Worm (Caenorhabditis elegans) whole organism, L1 larva: ENCODE data around the gene npr-39.
A peak's percentile ranks its signal among the peaks of the same experiment; 100 is the strongest.

Experiments used
- C34B4.2 ChIP-seq: sonication (generic microtip); optimal IDR thresholded peaks from 2 replicates; lab custom pipeline; 2017; ENCODE audit warnings: mild to moderate bottlenecking, missing genetic modification characterization, missing compliant biosample characterization
- F16B12.6 ChIP-seq: fragments of 150-350 bp; optimal IDR thresholded peaks from 2 replicates; lab custom pipeline; 2014; ENCODE audit warnings: missing biosample characterization, missing genetic modification characterization
- aly-2 ChIP-seq: fragments of 150-350 bp; optimal IDR thresholded peaks from 2 replicates; lab custom pipeline; 2014; ENCODE audit warnings: missing biosample characterization, missing genetic modification characterization
- blmp-1 ChIP-seq: fragments of 150-350 bp; optimal IDR thresholded peaks from 2 replicates; lab custom pipeline; 2014; ENCODE audit warnings: missing biosample characterization, missing genetic modification characterization
- ceh-8 ChIP-seq: fragments of 200-800 bp; sonication (Bioruptor generic); optimal IDR thresholded peaks from 2 replicates; lab custom pipeline; 2018; ENCODE audit warnings: mild to moderate bottlenecking, missing genetic modification characterization, moderate library complexity, missing compliant biosample characterization
- ceh-82 ChIP-seq, 3 experiments: fragments of 150-350 bp in 1 of 3; sonication (generic microtip) in 2 of 3; optimal IDR thresholded peaks; 2 replicates each; lab custom pipeline; 2014 to 2017; ENCODE audit warnings: missing biosample characterization in 3 of 3, missing genetic modification characterization in 3 of 3
- ceh-88 ChIP-seq: fragments of 200-800 bp; sonication (Bioruptor generic); IDR thresholded peaks from 2 replicates; pipeline ENCODE4 v1.3.6; 2022; ENCODE audit warnings: missing genetic modification characterization, missing compliant biosample characterization
- ces-1 ChIP-seq: fragments of 150-350 bp; optimal IDR thresholded peaks from 2 replicates; lab custom pipeline; 2014; ENCODE audit warnings: missing biosample characterization, missing genetic modification reagents, missing genetic modification characterization
- efl-1 ChIP-seq, 4 experiments: fragments of 150-350 bp; optimal IDR thresholded peaks in 3 of 4; peaks in 1 of 4; 1 replicate in 1 of 4; 2 replicates in 3 of 4; lab custom pipeline; 2014; ENCODE audit warnings: missing biosample characterization in 2 of 4, missing genetic modification characterization in 2 of 4, missing genetic modification reagents in 2 of 4
- efl-3 ChIP-seq: fragments of 200-800 bp; sonication (Bioruptor generic); optimal IDR thresholded peaks from 2 replicates; lab custom pipeline; 2018; ENCODE audit warnings: mild to moderate bottlenecking, missing genetic modification characterization, missing compliant biosample characterization
- egl-13 ChIP-seq: sonication (generic microtip); optimal IDR thresholded peaks from 2 replicates; lab custom pipeline; 2016; ENCODE audit warnings: missing genotype, missing genetic modification reagents, missing genetic modification characterization, missing compliant biosample characterization
- egl-27 ChIP-seq, 2 experiments: fragments of 150-350 bp in 1 of 2; sonication (generic microtip); optimal IDR thresholded peaks; 3 replicates each; lab custom pipeline; 2017 to 2018; ENCODE audit warnings: missing biosample characterization in 2 of 2, missing genetic modification characterization in 2 of 2, missing genetic modification reagents in 2 of 2
- elt-2 ChIP-seq: sonication (generic microtip); optimal IDR thresholded peaks from 2 replicates; lab custom pipeline; 2016; ENCODE audit warnings: missing genetic modification characterization, mild to moderate bottlenecking, inconsistent platforms, missing compliant biosample characterization, missing genetic modification reagents
- elt-3 ChIP-seq, 6 experiments: fragments of 150-350 bp in 1 of 6; sonication (generic microtip); optimal IDR thresholded peaks; 2 replicates each; lab custom pipeline; 2017 to 2018; ENCODE audit warnings: missing biosample characterization in 6 of 6, missing genetic modification characterization in 6 of 6, inconsistent platforms in 1 of 6
- fkh-4 ChIP-seq: sonication (generic microtip); optimal IDR thresholded peaks from 2 replicates; lab custom pipeline; 2016; ENCODE audit warnings: missing compliant biosample characterization, missing genetic modification characterization, borderline replicate concordance
- fos-1 ChIP-seq: fragments of 150-350 bp; optimal IDR thresholded peaks from 2 replicates; lab custom pipeline; 2014; ENCODE audit warnings: missing biosample characterization, missing genetic modification characterization
- grh-1 ChIP-seq: fragments of 200-800 bp; sonication (Bioruptor generic); IDR thresholded peaks from 2 replicates; pipeline ENCODE4 v1.3.6; 2022; ENCODE audit warnings: missing genetic modification reagents, missing genetic modification characterization, missing compliant biosample characterization
- hlh-17 ChIP-seq: fragments of 200-800 bp; sonication (Bioruptor generic); optimal IDR thresholded peaks from 2 replicates; lab custom pipeline; 2018; ENCODE audit warnings: missing genetic modification characterization, mild to moderate bottlenecking, missing compliant biosample characterization, moderate library complexity, borderline replicate concordance
- irx-1 ChIP-seq: sonication (generic microtip); optimal IDR thresholded peaks from 2 replicates; lab custom pipeline; 2016; ENCODE audit warnings: missing genetic modification characterization, missing compliant biosample characterization
- isw-1 ChIP-seq: fragments of 200-800 bp; sonication (Bioruptor generic); IDR thresholded peaks from 2 replicates; pipeline ENCODE4 v1.3.6; 2022; ENCODE audit warnings: missing genetic modification characterization, missing compliant biosample characterization
- lin-13 ChIP-seq: fragments of 150-350 bp; optimal IDR thresholded peaks from 2 replicates; lab custom pipeline; 2014; ENCODE audit warnings: missing biosample characterization, missing genetic modification reagents, missing genetic modification characterization
- lin-14 ChIP-seq: fragments of 200-800 bp; sonication (Bioruptor generic); optimal IDR thresholded peaks from 2 replicates; lab custom pipeline; 2018; ENCODE audit warnings: mild to moderate bottlenecking, missing genetic modification characterization, moderate library complexity, missing compliant biosample characterization
- lin-35 ChIP-seq, 2 experiments: fragments of 150-350 bp; optimal IDR thresholded peaks; 2 replicates each; lab custom pipeline; 2014; ENCODE audit warnings: missing biosample characterization in 2 of 2, missing genetic modification characterization in 2 of 2, missing genetic modification reagents in 2 of 2
- lir-3 ChIP-seq: sonication (generic microtip); optimal IDR thresholded peaks from 2 replicates; lab custom pipeline; 2016; ENCODE audit warnings: mild to moderate bottlenecking, missing genetic modification characterization, moderate library complexity, missing compliant biosample characterization; ENCODE audit not compliant: poor library complexity
- lsy-2 ChIP-seq, 2 experiments: fragments of 150-350 bp; optimal IDR thresholded peaks; 2 replicates each; lab custom pipeline; 2014; ENCODE audit warnings: missing biosample characterization in 2 of 2, missing genetic modification characterization in 2 of 2
- mep-1 ChIP-seq: fragments of 150-350 bp; optimal IDR thresholded peaks from 2 replicates; lab custom pipeline; 2014; ENCODE audit warnings: missing biosample characterization, missing genetic modification characterization
- nhr-12 ChIP-seq: sonication (generic microtip); optimal IDR thresholded peaks from 2 replicates; lab custom pipeline; 2017; ENCODE audit warnings: missing biosample characterization, missing genetic modification characterization
- nhr-19 ChIP-seq: fragments of 200-800 bp; sonication (Bioruptor generic); conservative IDR thresholded peaks from 2 replicates; pipeline ENCODE4 v1.3.6; 2022; ENCODE audit warnings: missing genetic modification characterization, missing compliant biosample characterization
- nhr-20 ChIP-seq: sonication (generic microtip); optimal IDR thresholded peaks from 2 replicates; lab custom pipeline; 2016; ENCODE audit warnings: mild to moderate bottlenecking, missing genetic modification characterization, missing compliant biosample characterization
- nhr-47 ChIP-seq: sonication (generic microtip); optimal IDR thresholded peaks from 2 replicates; lab custom pipeline; 2016; ENCODE audit warnings: mild to moderate bottlenecking, missing genetic modification characterization, moderate library complexity, missing compliant biosample characterization
- nhr-71 ChIP-seq: sonication (generic microtip); optimal IDR thresholded peaks from 2 replicates; lab custom pipeline; 2016; ENCODE audit warnings: mild to moderate bottlenecking, missing genetic modification characterization, moderate library complexity, missing compliant biosample characterization
- nhr-76 ChIP-seq: sonication (generic microtip); optimal IDR thresholded peaks from 2 replicates; lab custom pipeline; 2017; ENCODE audit warnings: missing biosample characterization, missing genetic modification characterization
- nhr-77 ChIP-seq: fragments of 150-350 bp; optimal IDR thresholded peaks from 2 replicates; lab custom pipeline; 2014; ENCODE audit warnings: missing biosample characterization, missing genetic modification characterization
- nhr-85 ChIP-seq: sonication (generic microtip); peaks from one replicate; lab custom pipeline; 2016; ENCODE audit warnings: missing genetic modification characterization, inconsistent platforms, missing compliant biosample characterization
- pax-3 ChIP-seq: fragments of 200-800 bp; sonication (Bioruptor generic); optimal IDR thresholded peaks from 2 replicates; lab custom pipeline; 2018; ENCODE audit warnings: mild to moderate bottlenecking, missing genetic modification characterization, moderate library complexity, missing compliant biosample characterization
- rnt-1 ChIP-seq: sonication (generic microtip); optimal IDR thresholded peaks from 2 replicates; lab custom pipeline; 2016; ENCODE audit warnings: mild to moderate bottlenecking, missing genetic modification characterization, moderate library complexity, missing compliant biosample characterization
- snpc-4 ChIP-seq: fragments of 150-350 bp; optimal IDR thresholded peaks from 2 replicates; lab custom pipeline; 2014; ENCODE audit warnings: missing biosample characterization, missing genetic modification characterization
- sox-4 ChIP-seq: sonication (generic microtip); optimal IDR thresholded peaks from 2 replicates; lab custom pipeline; 2016; ENCODE audit warnings: missing genetic modification characterization, missing compliant biosample characterization
- swsn-7 ChIP-seq: sonication (generic microtip); optimal IDR thresholded peaks from 2 replicates; lab custom pipeline; 2016; ENCODE audit warnings: missing genetic modification characterization, missing compliant biosample characterization
- tlp-1 ChIP-seq: fragments of 150-350 bp; optimal IDR thresholded peaks from 2 replicates; lab custom pipeline; 2014; ENCODE audit warnings: missing biosample characterization, missing genetic modification characterization
- unc-130 ChIP-seq: fragments of 150-350 bp; optimal IDR thresholded peaks from 2 replicates; lab custom pipeline; 2017; ENCODE audit warnings: missing biosample characterization, missing genetic modification characterization, inconsistent platforms
- unc-62 ChIP-seq: fragments of 150-350 bp; optimal IDR thresholded peaks from 2 replicates; lab custom pipeline; 2014; ENCODE audit warnings: missing biosample characterization, missing genetic modification reagents, missing genetic modification characterization
- unc-98 ChIP-seq: fragments of 200-800 bp; sonication (Bioruptor generic); IDR thresholded peaks from 2 replicates; pipeline ENCODE4 v1.3.6; 2022; ENCODE audit warnings: missing genetic modification characterization, missing compliant biosample characterization
- xbp-1 ChIP-seq: sonication (generic microtip); optimal IDR thresholded peaks from 2 replicates; lab custom pipeline; 2016; ENCODE audit warnings: missing genetic modification characterization, missing compliant biosample characterization
- ztf-11 ChIP-seq, 2 experiments: sonication (generic microtip); optimal IDR thresholded peaks; 2 replicates each; lab custom pipeline; 2016 to 2017; ENCODE audit warnings: missing genetic modification characterization in 2 of 2, missing biosample characterization in 1 of 2, missing compliant biosample characterization in 1 of 2
- ztf-4 ChIP-seq: fragments of 150-350 bp; optimal IDR thresholded peaks from 2 replicates; lab custom pipeline; 2014; ENCODE audit warnings: missing biosample characterization, missing genetic modification characterization

Gene npr-39

ce11 chrV:10036275-10036674, 30.6 kb upstream of the npr-39 start, which contains the start of gene T06E8.2 (continued):
- no peak for TF ChIP-seq fos-1
- TF ChIP-seq lir-3 (tag; lab: Kevin White, UChicago), result no peak
- TF ChIP-seq elt-3 (tag; optimal IDR thresholded peaks at IDR 0.05; lab: Kevin White, UChicago), result no peak
- no peak for TF ChIP-seq snpc-4 (tag; lab: Kevin White, UChicago)
- TF ChIP-seq nhr-20 (tag; lab: Kevin White, UChicago), result peak; percentile 79
- TF ChIP-seq egl-27 (tag; optimal IDR thresholded peaks at IDR 0.05; lab: Kevin White, UChicago), result peak in 1 of 2 experiments; percentile 15
- TF ChIP-seq pax-3, result no peak
- no peak for TF ChIP-seq ztf-4 (tag; lab: Kevin White, UChicago)
- TF ChIP-seq ces-1 (GFP tag; lab: Kevin White, UChicago), result no peak
- TF ChIP-seq fkh-4 (tag; lab: Kevin White, UChicago), result peak; percentile 37
- TF ChIP-seq hlh-17 (GFP tag; lab: Kevin White, UChicago), result no peak
- TF ChIP-seq ceh-8 (GFP tag; lab: Kevin White, UChicago), result no peak
- peak in 2 of 3 experiments; percentile 16 to 34 for TF ChIP-seq ceh-82 (tag; optimal IDR thresholded peaks at IDR 0.05; lab: Kevin White, UChicago)
- TF ChIP-seq nhr-47, result peak; percentile 48
- peak; percentile 38 for TF ChIP-seq nhr-77 (tag; lab: Kevin White, UChicago)
- TF ChIP-seq aly-2 (tag; lab: Kevin White, UChicago), result no peak
- TF ChIP-seq sox-4 (tag; lab: Kevin White, UChicago), result no peak
- no peak for TF ChIP-seq isw-1 (GFP tag; lab: Robert Waterston, UW)
- peak; percentile 58 for TF ChIP-seq swsn-7 (tag; lab: Kevin White, UChicago)
- TF ChIP-seq lin-35 (GFP tag; optimal IDR thresholded peaks at IDR 0.05; lab: Kevin White, UChicago), result peak; percentile 32 to 40
- no peak for TF ChIP-seq nhr-76 (tag; lab: Kevin White, UChicago)
- no peak for TF ChIP-seq C34B4.2 (tag; lab: Kevin White, UChicago)
- TF ChIP-seq xbp-1, result peak; percentile 35
- peak; percentile 24 for TF ChIP-seq blmp-1
- no peak for TF ChIP-seq elt-2 (tag; lab: Kevin White, UChicago)
- peak; percentile 61 for TF ChIP-seq mep-1 (tag; lab: Kevin White, UChicago)
- 0 out of 2 replicates have a peak, but pooled peaks have one; percentile 34 for TF ChIP-seq grh-1 (GFP tag; lab: Robert Waterston, UW)
- peak; percentile 13 for TF ChIP-seq lin-13 (GFP tag; lab: Kevin White, UChicago)
- peak; percentile 40 to 44 for TF ChIP-seq efl-1 (optimal IDR thresholded peaks at IDR 0.05; lab: Kevin White, UChicago)
- TF ChIP-seq efl-1 (GFP tag; optimal IDR thresholded peaks at IDR 0.05 in 1 of 2; lab: Kevin White, UChicago), result peak; percentile 15 to 74

DNA sequence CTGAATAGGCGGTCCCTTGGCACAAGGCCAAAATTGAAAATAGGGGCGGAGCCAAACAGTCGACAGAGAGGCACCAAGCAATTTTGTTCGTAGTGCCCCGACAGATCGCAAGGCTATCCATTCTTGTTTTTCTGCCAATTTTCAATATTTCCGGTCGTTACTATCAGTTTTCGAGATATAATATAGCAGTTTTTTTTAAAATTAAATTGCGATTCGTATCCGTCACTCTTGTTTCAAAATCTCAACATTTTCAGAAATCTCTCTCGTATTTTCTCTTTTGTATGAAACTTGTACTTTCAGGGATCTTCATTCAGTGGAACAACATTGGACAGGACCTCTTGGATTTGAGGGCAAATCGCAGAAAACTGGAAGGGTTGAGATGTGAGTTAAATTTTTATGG, 29.8 kb upstream of the npr-39 start, which contains the start of gene F57A8.1:
Gene F57A8.1 (plus strand): TSS at position 301 of the 400 bp plus-strand sequence.
- TF ChIP-seq unc-130 (tag; lab: Kevin White, UChicago), result no peak
- TF ChIP-seq rnt-1 (tag; lab: Kevin White, UChicago), result no peak
- TF ChIP-seq pax-3, result no peak
- no peak for TF ChIP-seq efl-3 (GFP tag; lab: Kevin White, UChicago)
- no peak for TF ChIP-seq nhr-12 (tag; lab: Kevin White, UChicago)
- TF ChIP-seq efl-1 (optimal IDR thresholded peaks at IDR 0.05; lab: Kevin White, UChicago), result no peak
- no peak for TF ChIP-seq efl-1 (GFP tag; optimal IDR thresholded peaks at IDR 0.05 in 1 of 2; lab: Kevin White, UChicago)
- TF ChIP-seq ces-1 (GFP tag; lab: Kevin White, UChicago), result no peak
- no peak for TF ChIP-seq nhr-71 (tag; lab: Kevin White, UChicago)
- TF ChIP-seq lin-14 (GFP tag; lab: Kevin White, UChicago), result no peak
- no peak for TF ChIP-seq elt-3 (tag; optimal IDR thresholded peaks at IDR 0.05; lab: Kevin White, UChicago)
- no peak for TF ChIP-seq aly-2 (tag; lab: Kevin White, UChicago)
- TF ChIP-seq egl-13 (tag; lab: Kevin White, UChicago), result no peak
- TF ChIP-seq, all 84 proteins: peak for 0

DNA sequence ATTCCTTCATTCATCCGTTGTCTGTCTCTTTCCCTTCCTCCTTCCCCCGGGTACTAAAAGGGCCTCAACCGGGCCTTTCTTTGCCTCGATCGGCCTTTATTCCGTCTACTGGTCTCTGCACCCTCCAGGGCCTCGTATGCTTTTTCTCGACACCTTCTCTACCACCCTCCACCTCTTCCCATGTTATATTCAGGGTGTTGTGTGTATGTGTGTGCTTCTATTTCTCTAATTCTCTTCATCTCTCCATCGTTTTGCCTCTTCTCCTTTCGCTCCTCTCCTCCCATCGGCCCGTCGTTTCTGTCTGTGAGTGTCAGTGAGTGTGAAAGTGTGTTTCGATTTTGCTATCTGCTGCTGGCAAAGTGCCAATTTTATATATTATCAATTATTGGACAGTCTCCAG, 27.0 kb upstream of the npr-39 start:
- TF ChIP-seq ces-1 (GFP tag; lab: Kevin White, UChicago), result no peak
- TF ChIP-seq lin-14 (GFP tag; lab: Kevin White, UChicago), result peak; percentile 79
- peak; percentile 73 for TF ChIP-seq nhr-85 (tag; lab: Kevin White, UChicago)
- peak; percentile 48 for TF ChIP-seq nhr-19 (GFP tag; lab: Robert Waterston, UW)
- TF ChIP-seq tlp-1, result no peak
- TF ChIP-seq nhr-47, result peak; percentile 63
- TF ChIP-seq ceh-88 (GFP tag; lab: Robert Waterston, UW), result no peak
- TF ChIP-seq elt-2 (tag; lab: Kevin White, UChicago), result peak; percentile 85
- no peak for TF ChIP-seq pax-3
- peak in 3 of 6 experiments; percentile 7 to 49 (median 41) for TF ChIP-seq elt-3 (tag; optimal IDR thresholded peaks at IDR 0.05; lab: Kevin White, UChicago)
- peak; percentile 66 for TF ChIP-seq swsn-7 (tag; lab: Kevin White, UChicago)
- no peak for TF ChIP-seq unc-62 (GFP tag; lab: Kevin White, UChicago)
- peak; percentile 24 for TF ChIP-seq egl-13 (tag; lab: Kevin White, UChicago)
- TF ChIP-seq ztf-11 (tag; optimal IDR thresholded peaks at IDR 0.05; lab: Kevin White, UChicago), result peak in 1 of 2 experiments; percentile 7
- peak; percentile 64 to 91 for TF ChIP-seq lsy-2 (tag; optimal IDR thresholded peaks at IDR 0.05; lab: Kevin White, UChicago)
- TF ChIP-seq irx-1 (tag; lab: Kevin White, UChicago), result peak; percentile 1
- TF ChIP-seq F16B12.6 (tag; lab: Kevin White, UChicago), result peak; percentile 2
- peak; percentile 45 for TF ChIP-seq rnt-1 (tag; lab: Kevin White, UChicago)
- no peak for TF ChIP-seq sox-4 (tag; lab: Kevin White, UChicago)
- no peak for TF ChIP-seq unc-98 (GFP tag; lab: Robert Waterston, UW)
